Worm (Caenorhabditis elegans): ENCODE measurements around the gene scd-2.

ce11 chrV:6621894-6622293, 11.1 kb upstream of the scd-2 start, which contains the start of gene nhr-37:
- TF ChIP-seq dao-5 (tag; optimal IDR thresholded peaks at IDR 0.05) (no peak), him-1 (tag; optimal IDR thresholded peaks at IDR 0.05) (no peak), W03F9.2 (tag; optimal IDR thresholded peaks at IDR 0.05) (no peak)

All from whole organism, L4/young adult.